Worm (Caenorhabditis elegans) whole organism, young adult: Measurements from ENCODE around the gene R12C12.6.
A peak's percentile ranks its signal among the peaks of the same experiment; 100 is the strongest.

Source experiments
- B0261.1 ChIP-seq: sonication (generic microtip); optimal IDR thresholded peaks from 2 replicates; lab custom pipeline; 2016; ENCODE audit warnings: mild to moderate bottlenecking, missing genetic modification characterization, moderate library complexity, missing compliant biosample characterization
- C06A6.2 ChIP-seq: fragments of 200-800 bp; sonication (Bioruptor generic); conservative IDR thresholded peaks from 2 replicates; pipeline ENCODE4 v1.3.6; 2022; ENCODE audit warnings: missing genetic modification characterization, missing compliant biosample characterization
- F10E7.11 ChIP-seq: sonication (generic microtip); optimal IDR thresholded peaks from 2 replicates; lab custom pipeline; 2017; ENCODE audit warnings: mild to moderate bottlenecking, missing genetic modification characterization, moderate library complexity, missing compliant biosample characterization
- F23B12.7 ChIP-seq: sonication (generic microtip); optimal IDR thresholded peaks from 2 replicates; lab custom pipeline; 2017; ENCODE audit warnings: missing genetic modification characterization, mild to moderate bottlenecking, missing compliant biosample characterization, antibody characterized with exemption, moderate library complexity; ENCODE audit not compliant: insufficient read depth
- F49E8.2 ChIP-seq: sonication (generic microtip); optimal IDR thresholded peaks from 3 replicates; lab custom pipeline; 2017; ENCODE audit warnings: missing genetic modification characterization, mild to moderate bottlenecking, missing compliant biosample characterization, antibody characterized with exemption, moderate library complexity; ENCODE audit not compliant: insufficient read depth
- K12H6.12 ChIP-seq: fragments of 200-800 bp; sonication (Bioruptor generic); optimal IDR thresholded peaks from 2 replicates; lab custom pipeline; 2018; ENCODE audit warnings: mild to moderate bottlenecking, missing genetic modification characterization, missing compliant biosample characterization
- Y67H2A.10 ChIP-seq: fragments of 200-800 bp; sonication (Bioruptor generic); conservative IDR thresholded peaks from 2 replicates; pipeline ENCODE4 v1.3.6; 2022; ENCODE audit warnings: missing genetic modification reagents, missing genetic modification characterization, missing compliant biosample characterization
- Y79H2A.3 ChIP-seq: fragments of 200-800 bp; sonication (Bioruptor generic); conservative IDR thresholded peaks from 2 replicates; pipeline ENCODE4 v1.3.6; 2022; ENCODE audit warnings: missing genetic modification reagents, missing genetic modification characterization, missing compliant biosample characterization
- aptf-3 ChIP-seq: fragments of 200-800 bp; sonication (Bioruptor generic); IDR thresholded peaks from 2 replicates; pipeline ENCODE4 v1.3.6; 2022; ENCODE audit warnings: missing genetic modification characterization, missing compliant biosample characterization
- atf-7 ChIP-seq: sonication (generic microtip); optimal IDR thresholded peaks from 2 replicates; lab custom pipeline; 2017; ENCODE audit warnings: mild to moderate bottlenecking, missing genetic modification characterization, missing compliant biosample characterization
- athp-1 ChIP-seq: sonication (generic microtip); optimal IDR thresholded peaks from 2 replicates; lab custom pipeline; 2017; ENCODE audit warnings: mild to moderate bottlenecking, missing genetic modification characterization, missing compliant biosample characterization
- ceh-100 ChIP-seq: fragments of 200-800 bp; sonication (Bioruptor generic); IDR thresholded peaks from 2 replicates; pipeline ENCODE4 v1.3.6; 2022; ENCODE audit warnings: missing genetic modification reagents, missing genetic modification characterization, missing compliant biosample characterization
- ceh-79 ChIP-seq: sonication (generic microtip); optimal IDR thresholded peaks from 2 replicates; lab custom pipeline; 2017; ENCODE audit warnings: mild to moderate bottlenecking, missing genetic modification characterization, missing compliant biosample characterization
- egrh-3 ChIP-seq: fragments of 200-800 bp; sonication (Bioruptor generic); IDR thresholded peaks from 2 replicates; pipeline ENCODE4 v1.3.6; 2022; ENCODE audit warnings: missing genetic modification reagents, missing genetic modification characterization, missing compliant biosample characterization
- ets-4 ChIP-seq: fragments of 200-800 bp; sonication (Bioruptor generic); optimal IDR thresholded peaks from 2 replicates; lab custom pipeline; 2018; ENCODE audit warnings: mild to moderate bottlenecking, missing genetic modification characterization, missing compliant biosample characterization
- hlh-12 ChIP-seq: sonication (generic microtip); optimal IDR thresholded peaks from 2 replicates; lab custom pipeline; 2016; ENCODE audit warnings: missing genetic modification characterization, missing compliant biosample characterization
- hlh-26 ChIP-seq: fragments of 200-800 bp; sonication (Bioruptor generic); conservative IDR thresholded peaks from 2 replicates; pipeline ENCODE4 v1.3.6; 2022; ENCODE audit warnings: missing genetic modification reagents, missing genetic modification characterization, missing compliant biosample characterization
- lag-1 ChIP-seq: fragments of 200-800 bp; sonication (Bioruptor generic); IDR thresholded peaks from 2 replicates; pipeline ENCODE4 v1.3.6; 2022; ENCODE audit warnings: missing genetic modification reagents, missing genetic modification characterization, missing compliant biosample characterization
- let-607 ChIP-seq, 2 experiments: fragments of 200-800 bp in 1 of 2; sonication (Bioruptor generic) in 1 of 2; sonication (generic microtip) in 1 of 2; optimal IDR thresholded peaks; 2 replicates each; lab custom pipeline; 2016 to 2018; ENCODE audit warnings: mild to moderate bottlenecking in 2 of 2, missing compliant biosample characterization in 2 of 2, missing genetic modification characterization in 2 of 2, moderate library complexity in 2 of 2, missing genotype in 1 of 2
- lin-26 ChIP-seq: fragments of 200-800 bp; sonication (Bioruptor generic); IDR thresholded peaks from 2 replicates; pipeline ENCODE4 v1.3.6; 2022; ENCODE audit warnings: missing genetic modification reagents, missing genetic modification characterization, missing compliant biosample characterization
- lin-40 ChIP-seq: sonication (generic microtip); optimal IDR thresholded peaks from 2 replicates; lab custom pipeline; 2016; ENCODE audit warnings: missing genetic modification characterization, mild to moderate bottlenecking, missing compliant biosample characterization, missing genotype, missing genetic modification reagents
- lsl-1 ChIP-seq: fragments of 200-800 bp; sonication (Bioruptor generic); optimal IDR thresholded peaks from 2 replicates; lab custom pipeline; 2018; ENCODE audit warnings: mild to moderate bottlenecking, missing genetic modification characterization, moderate library complexity, missing compliant biosample characterization
- madf-3 ChIP-seq: fragments of 200-800 bp; sonication (Bioruptor generic); IDR thresholded peaks from 2 replicates; pipeline ENCODE4 v1.3.6; 2022; ENCODE audit warnings: missing genetic modification reagents, missing genetic modification characterization, missing compliant biosample characterization
- madf-6 ChIP-seq: fragments of 200-800 bp; sonication (Bioruptor generic); IDR thresholded peaks from 2 replicates; pipeline ENCODE4 v1.3.6; 2022; ENCODE audit warnings: missing genetic modification reagents, missing genetic modification characterization, missing compliant biosample characterization
- madf-8 ChIP-seq: fragments of 200-800 bp; sonication (Bioruptor generic); conservative IDR thresholded peaks from 2 replicates; pipeline ENCODE4 v1.3.6; 2022; ENCODE audit warnings: missing genetic modification reagents, missing genetic modification characterization, missing compliant biosample characterization
- mcd-1 ChIP-seq: fragments of 200-800 bp; sonication (Bioruptor generic); IDR thresholded peaks from 2 replicates; pipeline ENCODE4 v1.3.6; 2022; ENCODE audit warnings: missing genetic modification reagents, missing genetic modification characterization, missing compliant biosample characterization
- nhr-27 ChIP-seq: fragments of 200-800 bp; sonication (Bioruptor generic); optimal IDR thresholded peaks from 2 replicates; lab custom pipeline; 2018; ENCODE audit warnings: mild to moderate bottlenecking, missing genetic modification characterization, moderate library complexity, missing compliant biosample characterization
- nhr-80 ChIP-seq: sonication (generic microtip); optimal IDR thresholded peaks from 2 replicates; lab custom pipeline; 2016; ENCODE audit warnings: missing genetic modification characterization, missing compliant biosample characterization
- pha-4 ChIP-seq: fragments of 150-350 bp; sonication (generic microtip); optimal IDR thresholded peaks from 2 replicates; lab custom pipeline; 2014; ENCODE audit warnings: missing biosample characterization, missing genetic modification reagents, missing genetic modification characterization
- rcor-1 ChIP-seq: fragments of 200-800 bp; sonication (Bioruptor generic); IDR thresholded peaks from 2 replicates; pipeline ENCODE4 v1.3.6; 2022; ENCODE audit warnings: missing genetic modification reagents, missing genetic modification characterization, missing compliant biosample characterization
- rec-8 ChIP-seq, 2 experiments: sonication (generic microtip); optimal IDR thresholded peaks; 2 replicates each; lab custom pipeline; 2016; ENCODE audit warnings: mild to moderate bottlenecking in 2 of 2, missing genetic modification characterization in 2 of 2, missing genetic modification reagents in 2 of 2, missing genotype in 2 of 2, missing biosample characterization in 1 of 2, missing compliant biosample characterization in 1 of 2, moderate library complexity in 1 of 2
- repo-1 ChIP-seq: sonication (generic microtip); optimal IDR thresholded peaks from 2 replicates; lab custom pipeline; 2017; ENCODE audit warnings: mild to moderate bottlenecking, missing genetic modification characterization, missing compliant biosample characterization
- rpc-1 ChIP-seq, 2 experiments: fragments of 150-350 bp in 1 of 2; sonication (generic microtip) in 1 of 2; optimal IDR thresholded peaks; 2 replicates each; lab custom pipeline; 2014 to 2018; ENCODE audit warnings: missing biosample characterization in 1 of 2, missing genetic modification characterization in 1 of 2, missing genetic modification reagents in 1 of 2, missing genotype in 1 of 2
- sdz-38 ChIP-seq: sonication (generic microtip); optimal IDR thresholded peaks from 2 replicates; lab custom pipeline; 2016; ENCODE audit warnings: missing genotype, missing genetic modification characterization, missing compliant biosample characterization
- zfh-2 ChIP-seq: fragments of 200-800 bp; sonication (Bioruptor generic); conservative IDR thresholded peaks from 2 replicates; pipeline ENCODE4 v1.3.6; 2022; ENCODE audit warnings: missing genetic modification reagents, missing genetic modification characterization, missing compliant biosample characterization
- zim-3 ChIP-seq: sonication (generic microtip); optimal IDR thresholded peaks from 2 replicates; lab custom pipeline; 2017; ENCODE audit warnings: mild to moderate bottlenecking, missing genetic modification characterization, moderate library complexity, missing compliant biosample characterization
- ztf-18 ChIP-seq: sonication (generic microtip); optimal IDR thresholded peaks from 2 replicates; lab custom pipeline; 2016; ENCODE audit warnings: missing genotype, mild to moderate bottlenecking, missing genetic modification characterization, missing compliant biosample characterization
- ztf-22 ChIP-seq: fragments of 200-800 bp; sonication (Bioruptor generic); optimal IDR thresholded peaks from 2 replicates; lab custom pipeline; 2018; ENCODE audit warnings: mild to moderate bottlenecking, missing genetic modification characterization, moderate library complexity, missing compliant biosample characterization
- ztf-3 ChIP-seq: fragments of 200-800 bp; sonication (Bioruptor generic); optimal IDR thresholded peaks from 2 replicates; lab custom pipeline; 2018; ENCODE audit warnings: mild to moderate bottlenecking, missing genetic modification characterization, missing compliant biosample characterization
- ztf-6 ChIP-seq: fragments of 200-800 bp; sonication (Bioruptor generic); IDR thresholded peaks from 2 replicates; pipeline ENCODE4 v1.3.6; 2022; ENCODE audit warnings: missing genetic modification reagents, missing genetic modification characterization, missing compliant biosample characterization

R12C12.6 gene

DNA sequence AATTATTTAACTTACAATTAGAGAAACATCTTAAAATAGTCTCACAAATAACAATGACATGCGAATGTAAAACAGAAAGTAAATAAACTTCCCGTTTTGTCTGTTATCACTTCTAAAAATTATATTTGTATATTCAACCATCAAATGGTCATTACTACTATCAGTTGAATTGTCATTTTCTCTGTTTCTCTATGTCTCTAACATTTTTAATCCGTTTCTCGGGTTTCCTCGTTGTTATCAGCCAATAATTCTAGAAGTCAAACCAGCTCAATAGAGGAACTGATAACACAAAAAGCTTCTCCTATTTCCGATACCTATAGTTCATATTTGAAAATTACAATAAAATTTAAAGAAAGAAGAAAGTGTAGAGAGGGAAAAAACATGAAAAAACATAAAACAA, 21.0 kb downstream of the R12C12.6 start:
- TF ChIP-seq ztf-6 (GFP tag; lab: Robert Waterston, UW), result no peak
- peak; percentile 22 for TF ChIP-seq lin-40 (tag; lab: Kevin White, UChicago)
- TF ChIP-seq B0261.1 (tag; lab: Kevin White, UChicago), result no peak
- TF ChIP-seq F10E7.11 (tag; lab: Kevin White, UChicago), result no peak
- peak; percentile 17 for TF ChIP-seq ztf-22 (GFP tag; lab: Kevin White, UChicago)
- no peak for TF ChIP-seq F49E8.2 (tag; lab: Kevin White, UChicago)
- TF ChIP-seq zim-3 (tag; lab: Kevin White, UChicago), result no peak
- no peak for TF ChIP-seq K12H6.12 (tag; lab: Kevin White, UChicago)
- peak; percentile 91 for TF ChIP-seq ets-4 (GFP tag; lab: Kevin White, UChicago)
- TF ChIP-seq nhr-80 (tag; lab: Kevin White, UChicago), result peak; percentile 94
- peak; percentile 33 for TF ChIP-seq atf-7
- no peak for TF ChIP-seq rec-8 (tag; optimal IDR thresholded peaks at IDR 0.05; lab: Kevin White, UChicago)
- TF ChIP-seq lsl-1 (GFP tag; lab: Kevin White, UChicago), result no peak

ce11 chrII:6025647-6026046, 22.0 kb downstream of the R12C12.6 start:
- no peak for TF ChIP-seq rpc-1 (optimal IDR thresholded peaks at IDR 0.05; lab: Kevin White, UChicago)
- no peak for TF ChIP-seq rpc-1 (tag; optimal IDR thresholded peaks at IDR 0.05; lab: Kevin White, UChicago)
- peak; percentile 40 for TF ChIP-seq nhr-80 (tag; lab: Kevin White, UChicago)
- TF ChIP-seq madf-3 (GFP tag; lab: Robert Waterston, UW), result no peak
- TF ChIP-seq lag-1 (GFP tag; lab: Robert Waterston, UW), result no peak
- TF ChIP-seq repo-1 (tag; lab: Kevin White, UChicago), result no peak
- no peak for TF ChIP-seq hlh-26 (GFP tag; lab: Robert Waterston, UW)
- no peak for TF ChIP-seq mcd-1 (GFP tag; lab: Robert Waterston, UW)
- TF ChIP-seq madf-6 (GFP tag; lab: Robert Waterston, UW), result no peak

DNA sequence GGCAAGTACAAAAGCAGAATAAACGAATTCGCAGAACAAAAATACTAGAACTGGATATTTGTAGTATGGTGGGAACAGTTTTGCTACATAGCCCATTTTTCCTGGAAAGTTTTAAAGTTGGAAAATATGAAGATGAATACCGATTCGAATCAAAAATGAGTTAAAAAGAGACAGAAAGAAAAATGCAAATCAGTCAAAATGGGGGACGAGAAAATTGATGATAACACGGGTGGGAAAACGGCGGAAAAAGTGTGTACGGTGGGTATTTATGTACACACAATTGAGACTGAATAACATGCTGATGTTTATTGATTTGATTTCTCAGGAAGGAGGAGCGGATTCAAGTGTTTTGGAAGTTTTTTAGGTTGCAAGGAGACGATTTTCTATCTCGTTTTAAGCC, 22.8 kb downstream of the R12C12.6 start, which contains the start of gene R12C12.9:
Gene R12C12.9, minus strand, starts transcription at position 101 of the 400 bp plus-strand sequence.
- TF ChIP-seq egrh-3 (GFP tag; lab: Robert Waterston, UW) (no peak), F23B12.7 (tag; lab: Kevin White, UChicago) (no peak), lin-26 (GFP tag; lab: Robert Waterston, UW) (no peak)

DNA sequence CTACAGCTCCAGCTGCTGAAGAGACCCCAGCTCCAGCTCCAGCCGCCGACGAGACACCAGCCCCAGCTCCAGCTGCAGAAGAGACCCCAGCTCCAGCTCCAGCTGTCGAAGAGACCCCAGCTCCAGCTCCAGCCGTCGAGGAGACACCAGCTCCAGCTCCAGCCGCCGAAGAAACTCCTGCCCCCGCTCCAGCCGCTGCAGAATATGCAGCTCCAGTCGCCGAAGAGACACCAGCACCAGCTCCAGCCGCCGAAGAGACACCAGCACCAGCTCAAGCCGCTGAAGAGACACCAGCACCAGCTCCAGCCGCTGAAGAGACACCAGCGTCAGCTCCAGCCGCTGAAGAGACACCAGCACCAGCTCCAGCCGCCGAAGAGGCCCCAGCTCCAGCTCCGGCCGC, 25.1 kb downstream of the R12C12.6 start:
- TF ChIP-seq Y67H2A.10 (GFP tag; lab: Robert Waterston, UW), result no peak
- no peak for TF ChIP-seq madf-8 (GFP tag; lab: Robert Waterston, UW)
- no peak for TF ChIP-seq rcor-1 (GFP tag; lab: Robert Waterston, UW)
- TF ChIP-seq athp-1 (tag; lab: Kevin White, UChicago), result no peak
- TF ChIP-seq zfh-2 (GFP tag; lab: Robert Waterston, UW), result peak; percentile 83
- peak; percentile 16; the same call in 1 of the 2 replicates for TF ChIP-seq mcd-1 (GFP tag; lab: Robert Waterston, UW)
- no peak for TF ChIP-seq ztf-6 (GFP tag; lab: Robert Waterston, UW)
- no peak for TF ChIP-seq C06A6.2
- peak; percentile 98 for TF ChIP-seq egrh-3 (GFP tag; lab: Robert Waterston, UW)
- TF ChIP-seq pha-4 (tag; lab: Kevin White, UChicago), result no peak
- no peak for TF ChIP-seq nhr-80 (tag; lab: Kevin White, UChicago)

DNA sequence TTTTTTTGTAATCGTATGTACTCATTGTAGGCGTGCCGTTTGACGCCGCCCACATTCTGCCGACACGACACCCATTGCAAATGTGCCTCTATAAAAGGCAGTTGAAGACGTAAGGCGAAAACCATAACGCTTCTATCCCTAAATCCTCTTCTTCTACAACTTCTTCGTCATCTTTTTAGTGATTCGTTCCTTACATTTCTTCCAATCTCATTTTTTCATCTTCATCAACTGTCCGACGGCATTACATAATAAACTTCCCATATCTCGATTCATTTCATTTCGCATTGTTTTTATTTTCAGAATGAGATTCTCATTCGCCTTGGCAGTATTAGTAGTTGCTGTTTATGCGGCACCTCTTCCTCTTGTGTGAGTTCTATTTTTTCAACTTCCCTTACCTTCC, 27.3 kb downstream of the R12C12.6 start, which contains the start of gene ZK84.1:
Gene ZK84.1, plus strand, starts transcription at position 301 of the 400 bp plus-strand sequence.
- TF ChIP-seq Y79H2A.3 (GFP tag; lab: Robert Waterston, UW) (no peak), madf-6 (GFP tag; lab: Robert Waterston, UW) (no peak), ztf-3 (GFP tag; lab: Kevin White, UChicago) (no peak), sdz-38 (tag; lab: Kevin White, UChicago) (no peak), let-607 (tag; optimal IDR thresholded peaks at IDR 0.05; lab: Kevin White, UChicago) (no peak), aptf-3 (GFP tag; lab: Robert Waterston, UW) (no peak), nhr-27 (tag; lab: Kevin White, UChicago) (no peak), ztf-18 (tag; lab: Kevin White, UChicago) (no peak), ceh-79 (no peak), hlh-12 (tag; lab: Kevin White, UChicago) (no peak), ceh-100 (GFP tag; lab: Robert Waterston, UW) (no peak), nhr-80 (tag; lab: Kevin White, UChicago) (no peak)
- TF ChIP-seq, all 124 proteins: peak for 0
